Worm (Caenorhabditis elegans): ENCODE data around the gene acp-5.
A peak's percentile ranks its signal among the peaks of the same experiment; 100 is the strongest.

The acp-5 gene

ce11 chrX:5816346-5816745 is 12.9 kb upstream of the acp-5 start (continued):
- peak; percentile 63 for TF ChIP-seq set-16 (GFP tag; IDR thresholded peaks at IDR 0.05)
- 0 out of 2 replicates have a peak, but pooled peaks have one; percentile 7 for TF ChIP-seq ctbp-1 (GFP tag; IDR thresholded peaks at IDR 0.05)
- peak; percentile 3 for TF ChIP-seq hlh-11 (tag; optimal IDR thresholded peaks at IDR 0.05)

DNA sequence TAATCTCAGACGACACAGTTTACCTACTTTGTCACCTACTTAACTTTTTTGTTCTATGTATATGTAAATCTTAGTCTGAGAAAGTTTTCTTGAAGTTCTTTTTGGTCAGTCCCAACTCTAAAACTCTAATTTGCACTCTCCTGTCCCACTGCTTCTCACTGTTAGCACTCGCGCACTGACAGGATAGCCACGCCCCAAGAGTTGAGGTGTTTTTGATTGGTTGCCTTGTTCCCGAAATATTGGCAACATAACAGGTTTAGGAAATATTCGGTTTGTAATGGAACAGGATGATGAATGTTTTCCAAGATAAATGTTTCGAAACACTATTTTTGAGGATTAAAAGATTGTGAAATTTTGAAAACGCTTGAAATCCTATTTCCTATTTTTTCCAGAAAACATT is 12.2 kb upstream of the acp-5 start:
- no peak for TF ChIP-seq nhr-237 (tag; optimal IDR thresholded peaks at IDR 0.05)
- TF ChIP-seq mxl-2 (GFP tag; conservative IDR thresholded peaks at IDR 0.05): no peak
- no peak for TF ChIP-seq nhr-6 (tag; optimal IDR thresholded peaks at IDR 0.05)
- TF ChIP-seq dve-1 (tag; optimal IDR thresholded peaks at IDR 0.05; ENCODE audit: insufficient read depth): no peak
- TF ChIP-seq skn-1 (tag; optimal IDR thresholded peaks at IDR 0.05): no peak
- no peak for TF ChIP-seq mes-2 (tag; optimal IDR thresholded peaks at IDR 0.05; ENCODE audit: poor library complexity, severe bottlenecking)
- TF ChIP-seq attf-4 (tag; optimal IDR thresholded peaks at IDR 0.05): no peak
- TF ChIP-seq nhr-10 (tag; optimal IDR thresholded peaks at IDR 0.05): no peak
- TF ChIP-seq ama-1 (optimal IDR thresholded peaks at IDR 0.05): no peak
- no peak for TF ChIP-seq ceh-28 (tag; optimal IDR thresholded peaks at IDR 0.05)
- TF ChIP-seq unc-130 (GFP tag; optimal IDR thresholded peaks at IDR 0.05): no peak
- no peak for TF ChIP-seq cey-2 (tag; optimal IDR thresholded peaks at IDR 0.05; ENCODE audit: borderline replicate concordance, insufficient read depth)
- no peak for TF ChIP-seq F26F4.8 (GFP tag; conservative IDR thresholded peaks at IDR 0.05)
- no peak for TF ChIP-seq hmg-1.1 (GFP tag; IDR thresholded peaks at IDR 0.05)
- TF ChIP-seq spr-3 (GFP tag; optimal IDR thresholded peaks at IDR 0.05): no peak
- no peak for TF ChIP-seq lir-3 (tag; optimal IDR thresholded peaks at IDR 0.05)

DNA sequence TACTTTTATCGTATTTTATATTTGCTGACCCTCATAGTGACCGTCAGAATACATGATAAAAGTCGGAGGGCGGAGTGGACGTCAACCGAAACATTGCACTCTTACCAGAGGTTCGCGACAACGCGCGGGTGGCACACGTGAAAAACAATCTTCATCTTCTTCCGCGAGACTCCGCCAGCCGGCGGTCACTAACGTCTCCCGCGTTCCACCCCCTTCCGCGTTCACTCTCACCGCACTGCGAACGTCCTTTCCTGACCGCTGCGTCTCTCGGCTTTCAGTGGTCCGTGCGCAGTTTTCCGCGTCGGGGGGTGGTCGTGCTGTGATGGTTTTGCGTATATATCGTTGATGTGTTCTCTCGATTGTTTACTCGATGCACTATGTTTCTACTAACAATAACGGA is 11.1 kb upstream of the acp-5 start:
- no peak for TF ChIP-seq pqm-1 (tag; optimal IDR thresholded peaks at IDR 0.05)
- no peak for TF ChIP-seq lin-38 (GFP tag; IDR thresholded peaks at IDR 0.05)
- no peak for TF ChIP-seq spr-1 (tag; optimal IDR thresholded peaks at IDR 0.05)
- TF ChIP-seq nhr-10 (tag; optimal IDR thresholded peaks at IDR 0.05): no peak
- peak; percentile 35 for TF ChIP-seq hlh-30 (tag; optimal IDR thresholded peaks at IDR 0.05; ENCODE audit: insufficient read depth)
- TF ChIP-seq zip-11 (GFP tag; IDR thresholded peaks at IDR 0.05): no peak
- TF ChIP-seq dpl-1 (GFP tag; optimal IDR thresholded peaks at IDR 0.05): no peak
- TF ChIP-seq aly-2 (tag; optimal IDR thresholded peaks at IDR 0.05): no peak
- TF ChIP-seq set-16 (GFP tag; IDR thresholded peaks at IDR 0.05): peak; percentile 91
- TF ChIP-seq hlh-11 (tag; optimal IDR thresholded peaks at IDR 0.05): peak; percentile 62
- no peak for TF ChIP-seq hif-1 (tag; optimal IDR thresholded peaks at IDR 0.05)
- no peak for TF ChIP-seq nhr-48 (tag; optimal IDR thresholded peaks at IDR 0.05)
- TF ChIP-seq mdl-1 (tag; optimal IDR thresholded peaks at IDR 0.05): peak in 1 of 2 experiments; percentile 58
- 0 out of 2 replicates have a peak, but pooled peaks have one; percentile 14 for TF ChIP-seq madf-9 (GFP tag; conservative IDR thresholded peaks at IDR 0.05)
- no peak for TF ChIP-seq daf-8 (GFP tag; IDR thresholded peaks at IDR 0.05)
- TF ChIP-seq spr-3 (GFP tag; optimal IDR thresholded peaks at IDR 0.05): no peak
- TF ChIP-seq jun-1 (tag; optimal IDR thresholded peaks at IDR 0.05): no peak
- peak; percentile 73 for TF ChIP-seq mxl-3 (GFP tag; optimal IDR thresholded peaks at IDR 0.05)
- TF ChIP-seq T26A8.4 (GFP tag; IDR thresholded peaks at IDR 0.05): no peak
- no peak for TF ChIP-seq unc-62 (GFP tag; optimal IDR thresholded peaks at IDR 0.05 in 1 of 2)
- no peak for TF ChIP-seq unc-62 (tag; optimal IDR thresholded peaks at IDR 0.05)

Measured in whole organism, L4 larva.